Fruit fly (Drosophila melanogaster): ENCODE data around the gene CG13720.

- TF ChIP-seq tai (GFP tag; optimal IDR thresholded peaks at IDR 0.05) (no peak), Sp1 (GFP tag; optimal IDR thresholded peaks at IDR 0.05) (no peak)
These were observed 31.7 kb upstream of the CG13720 start, which contains the start of gene Tie for dm6 chr3L:4531941-4532478.
